Worm (Caenorhabditis elegans) whole organism, young adult: ENCODE results near the gene nhr-175.

Experiments
- B0019.2 ChIP-seq: fragments of 200-800 bp; sonication (Bioruptor generic); conservative IDR thresholded peaks from 2 replicates; pipeline ENCODE4 v1.3.6; 2022; ENCODE audit warnings: missing genetic modification reagents, missing genetic modification characterization, missing compliant biosample characterization
- B0035.1 ChIP-seq: sonication (generic microtip); optimal IDR thresholded peaks from 2 replicates; lab custom pipeline; 2016; ENCODE audit warnings: missing genetic modification characterization, mild to moderate bottlenecking, missing compliant biosample characterization, missing genotype, missing genetic modification reagents
- B0261.1 ChIP-seq: sonication (generic microtip); optimal IDR thresholded peaks from 2 replicates; lab custom pipeline; 2016; ENCODE audit warnings: mild to moderate bottlenecking, missing genetic modification characterization, moderate library complexity, missing compliant biosample characterization
- C06A6.2 ChIP-seq: fragments of 200-800 bp; sonication (Bioruptor generic); conservative IDR thresholded peaks from 2 replicates; pipeline ENCODE4 v1.3.6; 2022; ENCODE audit warnings: missing genetic modification characterization, missing compliant biosample characterization
- F33H1.4 ChIP-seq: fragments of 200-800 bp; sonication (Bioruptor generic); IDR thresholded peaks from 2 replicates; pipeline ENCODE4 v1.3.6; 2022; ENCODE audit warnings: missing genetic modification reagents, missing genetic modification characterization, missing compliant biosample characterization
- F37B4.10 ChIP-seq: fragments of 200-800 bp; sonication (Bioruptor generic); IDR thresholded peaks from 2 replicates; pipeline ENCODE4 v1.3.6; 2022; ENCODE audit warnings: missing genetic modification characterization, missing compliant biosample characterization
- F49E8.2 ChIP-seq: sonication (generic microtip); optimal IDR thresholded peaks from 3 replicates; lab custom pipeline; 2017; ENCODE audit warnings: missing genetic modification characterization, mild to moderate bottlenecking, missing compliant biosample characterization, antibody characterized with exemption, moderate library complexity; ENCODE audit not compliant: insufficient read depth
- F55B11.4 ChIP-seq: sonication (generic microtip); optimal IDR thresholded peaks from 2 replicates; lab custom pipeline; 2016; ENCODE audit warnings: missing compliant biosample characterization, missing genetic modification characterization, borderline replicate concordance; ENCODE audit not compliant: insufficient read depth
- T07F8.4 ChIP-seq: sonication (generic microtip); optimal IDR thresholded peaks from 2 replicates; lab custom pipeline; 2016; ENCODE audit warnings: mild to moderate bottlenecking, missing genetic modification characterization, moderate library complexity, missing compliant biosample characterization
- Y56A3A.18 ChIP-seq: fragments of 200-800 bp; sonication (Bioruptor generic); IDR thresholded peaks from 2 replicates; pipeline ENCODE4 v1.3.6; 2022; ENCODE audit warnings: missing genetic modification reagents, missing genetic modification characterization, missing compliant biosample characterization
- Y67H2A.10 ChIP-seq: fragments of 200-800 bp; sonication (Bioruptor generic); conservative IDR thresholded peaks from 2 replicates; pipeline ENCODE4 v1.3.6; 2022; ENCODE audit warnings: missing genetic modification reagents, missing genetic modification characterization, missing compliant biosample characterization
- aptf-2 ChIP-seq: fragments of 200-800 bp; sonication (Bioruptor generic); conservative IDR thresholded peaks from 2 replicates; pipeline ENCODE4 v1.3.6; 2022; ENCODE audit warnings: missing genetic modification reagents, missing genetic modification characterization, missing compliant biosample characterization
- aptf-3 ChIP-seq: fragments of 200-800 bp; sonication (Bioruptor generic); IDR thresholded peaks from 2 replicates; pipeline ENCODE4 v1.3.6; 2022; ENCODE audit warnings: missing genetic modification characterization, missing compliant biosample characterization
- attf-5 ChIP-seq: fragments of 200-800 bp; sonication (Bioruptor generic); optimal IDR thresholded peaks from 2 replicates; lab custom pipeline; 2018; ENCODE audit warnings: mild to moderate bottlenecking, missing genetic modification characterization, missing compliant biosample characterization
- bed-2 ChIP-seq: fragments of 200-800 bp; sonication (Bioruptor generic); IDR thresholded peaks from 2 replicates; pipeline ENCODE4 v1.3.6; 2022; ENCODE audit warnings: missing genetic modification reagents, missing genetic modification characterization, missing compliant biosample characterization
- ccch-3 ChIP-seq: fragments of 200-800 bp; sonication (Bioruptor generic); optimal IDR thresholded peaks from 2 replicates; lab custom pipeline; 2018; ENCODE audit warnings: mild to moderate bottlenecking, missing genetic modification characterization, missing compliant biosample characterization
- ceh-100 ChIP-seq: fragments of 200-800 bp; sonication (Bioruptor generic); IDR thresholded peaks from 2 replicates; pipeline ENCODE4 v1.3.6; 2022; ENCODE audit warnings: missing genetic modification reagents, missing genetic modification characterization, missing compliant biosample characterization
- ceh-27 ChIP-seq: fragments of 200-800 bp; sonication (Bioruptor generic); optimal IDR thresholded peaks from 2 replicates; lab custom pipeline; 2018; ENCODE audit warnings: mild to moderate bottlenecking, missing genetic modification characterization, moderate library complexity, missing compliant biosample characterization
- ceh-79 ChIP-seq: sonication (generic microtip); optimal IDR thresholded peaks from 2 replicates; lab custom pipeline; 2017; ENCODE audit warnings: mild to moderate bottlenecking, missing genetic modification characterization, missing compliant biosample characterization
- efl-1 ChIP-seq: fragments of 150-350 bp; optimal IDR thresholded peaks from 2 replicates; lab custom pipeline; 2014; ENCODE audit warnings: missing biosample characterization, missing genetic modification reagents, missing genetic modification characterization
- egl-44 ChIP-seq: fragments of 200-800 bp; sonication (Bioruptor generic); IDR thresholded peaks from 2 replicates; pipeline ENCODE4 v1.3.6; 2022; ENCODE audit warnings: missing genetic modification reagents, missing genetic modification characterization, missing compliant biosample characterization
- gei-17 ChIP-seq: fragments of 200-800 bp; sonication (Bioruptor generic); optimal IDR thresholded peaks from 2 replicates; lab custom pipeline; 2018; ENCODE audit warnings: mild to moderate bottlenecking, missing genetic modification characterization, missing compliant biosample characterization
- hrde-1 ChIP-seq: sonication (generic microtip); optimal IDR thresholded peaks from 2 replicates; lab custom pipeline; 2016; ENCODE audit warnings: missing genetic modification characterization, mild to moderate bottlenecking, missing compliant biosample characterization, moderate library complexity, missing genotype, missing genetic modification reagents, borderline replicate concordance
- lin-35 ChIP-seq, 3 experiments: fragments of 150-350 bp in 2 of 3; sonication (generic microtip) in 1 of 3; optimal IDR thresholded peaks; 2 replicates each; lab custom pipeline; 2014 to 2018; ENCODE audit warnings: missing biosample characterization in 3 of 3, missing genetic modification characterization in 3 of 3, missing genetic modification reagents in 3 of 3
- lin-54 ChIP-seq: fragments of 200-800 bp; sonication (Bioruptor generic); optimal IDR thresholded peaks from 2 replicates; lab custom pipeline; 2018; ENCODE audit warnings: mild to moderate bottlenecking, missing genetic modification characterization, missing compliant biosample characterization
- lir-1 ChIP-seq: fragments of 200-800 bp; sonication (Bioruptor generic); conservative IDR thresholded peaks from 2 replicates; pipeline ENCODE4 v1.3.6; 2022; ENCODE audit warnings: missing genetic modification reagents, missing genetic modification characterization, missing compliant biosample characterization
- madf-10 ChIP-seq: sonication (generic microtip); optimal IDR thresholded peaks from 2 replicates; lab custom pipeline; 2016; ENCODE audit warnings: mild to moderate bottlenecking, missing genetic modification characterization, missing compliant biosample characterization
- madf-3 ChIP-seq: fragments of 200-800 bp; sonication (Bioruptor generic); IDR thresholded peaks from 2 replicates; pipeline ENCODE4 v1.3.6; 2022; ENCODE audit warnings: missing genetic modification reagents, missing genetic modification characterization, missing compliant biosample characterization
- mel-28 ChIP-seq: sonication (generic microtip); optimal IDR thresholded peaks from 2 replicates; lab custom pipeline; 2016; ENCODE audit warnings: borderline replicate concordance, mild to moderate bottlenecking, missing genetic modification characterization, missing compliant biosample characterization
- nfya-2 ChIP-seq: fragments of 200-800 bp; sonication (Bioruptor generic); IDR thresholded peaks from 2 replicates; pipeline ENCODE4 v1.3.6; 2022; ENCODE audit warnings: missing genetic modification reagents, missing genetic modification characterization, missing compliant biosample characterization
- nhr-179 ChIP-seq: sonication (generic microtip); optimal IDR thresholded peaks from 2 replicates; lab custom pipeline; 2016; ENCODE audit warnings: mild to moderate bottlenecking, missing genetic modification characterization, missing compliant biosample characterization
- pbrm-1 ChIP-seq: fragments of 200-800 bp; sonication (Bioruptor generic); IDR thresholded peaks from 2 replicates; pipeline ENCODE4 v1.3.6; 2022; ENCODE audit warnings: missing genetic modification reagents, missing genetic modification characterization, missing compliant biosample characterization
- rcor-1 ChIP-seq: fragments of 200-800 bp; sonication (Bioruptor generic); IDR thresholded peaks from 2 replicates; pipeline ENCODE4 v1.3.6; 2022; ENCODE audit warnings: missing genetic modification reagents, missing genetic modification characterization, missing compliant biosample characterization
- repo-1 ChIP-seq: sonication (generic microtip); optimal IDR thresholded peaks from 2 replicates; lab custom pipeline; 2017; ENCODE audit warnings: mild to moderate bottlenecking, missing genetic modification characterization, missing compliant biosample characterization
- sdz-38 ChIP-seq: sonication (generic microtip); optimal IDR thresholded peaks from 2 replicates; lab custom pipeline; 2016; ENCODE audit warnings: missing genotype, missing genetic modification characterization, missing compliant biosample characterization
- snpc-1.1 ChIP-seq: sonication (generic microtip); optimal IDR thresholded peaks from 2 replicates; lab custom pipeline; 2017; ENCODE audit warnings: missing genetic modification characterization, mild to moderate bottlenecking, missing compliant biosample characterization, antibody characterized with exemption, moderate library complexity, missing genotype, missing genetic modification reagents; ENCODE audit not compliant: insufficient read depth
- snpc-3.4 ChIP-seq: sonication (generic microtip); optimal IDR thresholded peaks from 2 replicates; lab custom pipeline; 2017; ENCODE audit warnings: missing genetic modification characterization, mild to moderate bottlenecking, missing compliant biosample characterization, antibody characterized with exemption, moderate library complexity, missing genotype, missing genetic modification reagents
- snpc-4 ChIP-seq, 5 experiments: fragments of 150-350 bp in 1 of 5; sonication (generic microtip) in 4 of 5; optimal IDR thresholded peaks; 2 replicates each; lab custom pipeline; 2014 to 2018; ENCODE audit warnings: missing genetic modification characterization in 5 of 5, missing biosample characterization in 3 of 5, antibody characterized with exemption in 2 of 5, mild to moderate bottlenecking in 2 of 5, missing compliant biosample characterization in 2 of 5, missing genotype in 2 of 5, moderate library complexity in 2 of 5, missing genetic modification reagents in 1 of 5
- somi-1 ChIP-seq: fragments of 200-800 bp; sonication (Bioruptor generic); optimal IDR thresholded peaks from 2 replicates; lab custom pipeline; 2018; ENCODE audit warnings: mild to moderate bottlenecking, missing genetic modification characterization, missing compliant biosample characterization
- tbp1 ChIP-seq: fragments of 200-800 bp; sonication (Bioruptor generic); optimal IDR thresholded peaks from 2 replicates; lab custom pipeline; 2018; ENCODE audit warnings: mild to moderate bottlenecking, missing genetic modification characterization, missing compliant biosample characterization
- tbx-9 ChIP-seq: sonication (generic microtip); optimal IDR thresholded peaks from 2 replicates; lab custom pipeline; 2016; ENCODE audit warnings: borderline replicate concordance, missing genetic modification characterization, inconsistent platforms, missing compliant biosample characterization
- zim-3 ChIP-seq: sonication (generic microtip); optimal IDR thresholded peaks from 2 replicates; lab custom pipeline; 2017; ENCODE audit warnings: mild to moderate bottlenecking, missing genetic modification characterization, moderate library complexity, missing compliant biosample characterization
- ztf-18 ChIP-seq: sonication (generic microtip); optimal IDR thresholded peaks from 2 replicates; lab custom pipeline; 2016; ENCODE audit warnings: missing genotype, mild to moderate bottlenecking, missing genetic modification characterization, missing compliant biosample characterization

The nhr-175 gene

ce11 chrV:13866353-13866752 is at the start of gene nhr-175:
nhr-175 (plus strand) TSS chrV:13866691.
- TF ChIP-seq madf-3 (GFP tag; lab: Robert Waterston, UW) = no peak
- no peak for TF ChIP-seq repo-1 (tag; lab: Kevin White, UChicago)

ce11 chrV:13816877-13817276 is 49.6 kb upstream of the nhr-175 start, which contains the start of gene F55B12.2:
F55B12.2 (minus strand) TSS chrV:13816977.
- TF ChIP-seq F37B4.10 (no peak), madf-10 (tag; lab: Kevin White, UChicago) (no peak), gei-17 (GFP tag; lab: Kevin White, UChicago) (no peak), nfya-2 (GFP tag; lab: Robert Waterston, UW) (no peak)

- no peak for TF ChIP-seq ccch-3
- no peak for TF ChIP-seq mel-28 (tag; lab: Kevin White, UChicago)
- no peak for TF ChIP-seq B0019.2 (GFP tag; lab: Robert Waterston, UW)
- TF ChIP-seq F55B11.4 = no peak
- no peak for TF ChIP-seq snpc-1.1 (tag; lab: Kevin White, UChicago)
- TF ChIP-seq F33H1.4 (GFP tag; lab: Robert Waterston, UW) = no peak; the same call in 1 of the 2 replicates
- no peak for TF ChIP-seq nhr-179 (tag; lab: Kevin White, UChicago)
- TF ChIP-seq Y56A3A.18 = no peak
- no peak for TF ChIP-seq zim-3 (tag; lab: Kevin White, UChicago)
- no peak for TF ChIP-seq pbrm-1 (GFP tag; lab: Robert Waterston, UW)
- TF ChIP-seq ztf-18 (tag; lab: Kevin White, UChicago) = peak; percentile 95
- peak in 1 of 3 experiments; percentile 79 for TF ChIP-seq lin-35 (GFP tag; optimal IDR thresholded peaks at IDR 0.05; lab: Kevin White, UChicago)
- peak; percentile 31; the same call in 1 of the 2 replicates for TF ChIP-seq rcor-1
- TF ChIP-seq efl-1 (GFP tag; lab: Kevin White, UChicago) = peak; percentile 15
- no peak for TF ChIP-seq C06A6.2 (GFP tag; lab: Robert Waterston, UW)
- TF ChIP-seq hrde-1 (tag; lab: Kevin White, UChicago) = no peak
- TF ChIP-seq ceh-79 (tag; lab: Kevin White, UChicago) = no peak
- TF ChIP-seq bed-2 = no peak
- no peak for TF ChIP-seq ceh-100 (GFP tag; lab: Robert Waterston, UW)
- no peak for TF ChIP-seq ceh-27 (GFP tag; lab: Kevin White, UChicago)
- no peak for TF ChIP-seq repo-1 (tag; lab: Kevin White, UChicago)
- TF ChIP-seq Y67H2A.10 = no peak
- TF ChIP-seq tbx-9 (tag; lab: Kevin White, UChicago) = no peak
- no peak for TF ChIP-seq B0035.1
- peak; percentile 65 for TF ChIP-seq snpc-4 (GFP tag; optimal IDR thresholded peaks at IDR 0.05; lab: Kevin White, UChicago)
- peak in 2 of 4 experiments; percentile 33 to 65 for TF ChIP-seq snpc-4 (tag; optimal IDR thresholded peaks at IDR 0.05; lab: Kevin White, UChicago)
- no peak for TF ChIP-seq egl-44 (GFP tag; lab: Robert Waterston, UW)
- TF ChIP-seq attf-5 (GFP tag; lab: Kevin White, UChicago) = peak; percentile 35
- no peak for TF ChIP-seq F49E8.2 (tag; lab: Kevin White, UChicago)
- no peak for TF ChIP-seq aptf-2 (GFP tag; lab: Robert Waterston, UW)
- no peak for TF ChIP-seq lin-54 (GFP tag; lab: Kevin White, UChicago)
- TF ChIP-seq B0261.1 (tag; lab: Kevin White, UChicago) = no peak
- no peak for TF ChIP-seq tbp1 (GFP tag; lab: Kevin White, UChicago)
- no peak for TF ChIP-seq sdz-38
- no peak for TF ChIP-seq T07F8.4 (tag; lab: Kevin White, UChicago)
- no peak; the same call in 1 of the 2 replicates for TF ChIP-seq lir-1 (GFP tag; lab: Robert Waterston, UW)
- peak; percentile 18 for TF ChIP-seq snpc-3.4 (tag; lab: Kevin White, UChicago)
- TF ChIP-seq madf-10 (tag; lab: Kevin White, UChicago) = no peak
- no peak for TF ChIP-seq aptf-3 (GFP tag; lab: Robert Waterston, UW)
- TF ChIP-seq somi-1 = no peak
These were observed 47.6 kb upstream of the nhr-175 start, which contains the start of gene sel-10 for ce11 chrV:13818824-13819408. sel-10 (plus strand) TSS chrV:13819361.
